Worm (Caenorhabditis elegans): ENCODE measurements around the gene T11F9.22.

Gene T11F9.22

DNA sequence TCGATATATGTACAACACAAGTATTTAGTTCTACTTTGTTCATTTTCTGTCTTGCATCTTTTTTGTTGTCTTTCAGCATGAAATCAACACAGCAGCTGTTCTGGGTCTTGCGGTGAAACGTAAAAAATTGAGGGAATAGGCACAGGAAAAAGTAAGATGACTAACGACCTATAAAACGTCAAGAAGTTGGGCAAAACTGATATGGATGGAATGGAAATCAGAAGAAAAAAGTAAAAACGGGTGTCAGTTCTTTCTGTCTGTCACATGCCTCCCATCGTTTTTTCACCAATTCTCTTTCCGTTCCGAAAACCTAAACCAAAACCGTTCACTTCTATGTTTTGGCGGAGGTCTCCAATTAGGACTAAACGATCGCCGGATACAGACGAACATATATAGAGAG is 21.5 kb downstream of the T11F9.22 start:
- TF ChIP-seq lin-39 (tag; optimal IDR thresholded peaks at IDR 0.05) (no peak), fkh-2 (tag; optimal IDR thresholded peaks at IDR 0.05) (no peak), egl-27 (tag; optimal IDR thresholded peaks at IDR 0.05) (no peak), nhr-77 (tag; optimal IDR thresholded peaks at IDR 0.05) (no peak), elt-2 (tag; optimal IDR thresholded peaks at IDR 0.05) (peak; percentile 25), sea-2 (GFP tag; optimal IDR thresholded peaks at IDR 0.05) (no peak), R02D3.7 (tag; optimal IDR thresholded peaks at IDR 0.05) (no peak)

DNA sequence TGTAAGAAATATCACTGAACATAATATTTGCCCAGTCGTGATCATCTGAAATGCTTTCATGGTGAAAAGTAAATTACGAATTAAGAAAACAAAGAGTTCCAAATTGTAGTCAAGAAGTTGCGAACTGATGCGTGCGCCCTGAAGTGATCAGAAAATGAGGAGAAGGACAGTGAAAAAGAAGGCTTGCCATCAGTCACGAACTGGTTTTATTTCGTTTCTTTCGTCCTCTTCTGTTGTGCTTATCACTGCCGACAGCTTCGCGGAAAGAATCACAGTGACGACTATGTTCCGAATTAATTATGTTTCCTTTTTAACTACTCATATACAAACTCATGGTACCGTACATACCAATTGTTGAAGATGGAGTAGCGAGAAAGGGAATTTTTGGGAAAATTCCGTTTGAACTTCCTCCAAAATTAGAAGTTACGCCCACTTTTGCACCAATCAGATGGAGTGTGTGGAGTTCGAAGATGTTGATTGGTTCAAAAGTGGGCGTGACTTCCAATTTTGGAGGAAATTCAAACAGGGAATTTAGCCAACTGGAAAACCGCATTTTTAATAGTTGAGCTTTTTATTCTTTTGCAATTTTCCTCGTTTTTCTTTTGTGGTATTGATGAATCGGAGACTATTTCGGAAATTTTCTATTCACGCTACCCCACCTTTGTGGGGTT is 23.7 kb downstream of the T11F9.22 start, which contains the start of gene C55A6.12:
C55A6.12 (minus strand) TSS at position 51 of the 671 bp plus-strand sequence.
- TF ChIP-seq ceh-28 (tag; optimal IDR thresholded peaks at IDR 0.05) (no peak), eor-1 (tag; optimal IDR thresholded peaks at IDR 0.05) (no peak), ztf-4 (tag; optimal IDR thresholded peaks at IDR 0.05) (no peak), lin-15B (tag; optimal IDR thresholded peaks at IDR 0.05) (peak; percentile 27), fkh-10 (GFP tag; optimal IDR thresholded peaks at IDR 0.05) (no peak), nhr-43 (tag; optimal IDR thresholded peaks at IDR 0.05; ENCODE audit: poor library complexity, severe bottlenecking) (peak; percentile 24), elt-1 (tag; optimal IDR thresholded peaks at IDR 0.05) (no peak), nhr-25 (tag; optimal IDR thresholded peaks at IDR 0.05) (no peak), unc-62 (GFP tag; optimal IDR thresholded peaks at IDR 0.05) (no peak), mdl-1 (tag; optimal IDR thresholded peaks at IDR 0.05) (no peak), nfya-1 (tag; optimal IDR thresholded peaks at IDR 0.05; ENCODE audit: insufficient read depth) (peak; percentile 100), R02D3.7 (tag; optimal IDR thresholded peaks at IDR 0.05) (no peak), aly-2 (tag; optimal IDR thresholded peaks at IDR 0.05) (no peak), ztf-11 (tag; optimal IDR thresholded peaks at IDR 0.05) (no peak), ZK546.5 (tag; optimal IDR thresholded peaks at IDR 0.05) (no peak), nhr-28 (tag; optimal IDR thresholded peaks at IDR 0.05) (no peak), lsy-12 (tag; optimal IDR thresholded peaks at IDR 0.05) (no peak), nhr-77 (tag; optimal IDR thresholded peaks at IDR 0.05) (no peak)

ce11 chrV:11504853-11505397 is 25.4 kb downstream of the T11F9.22 start, which contains the start of the genes C55A6.1 and C55A6.10:
C55A6.1 (minus strand) TSS chrV:11504968.
C55A6.10 (plus strand) TSS chrV:11505347.
- TF ChIP-seq fkh-10 (GFP tag; optimal IDR thresholded peaks at IDR 0.05) (peak; percentile 16), ceh-28 (tag; optimal IDR thresholded peaks at IDR 0.05) (peak; percentile 61), lin-15B (tag; optimal IDR thresholded peaks at IDR 0.05) (peak; percentile 46), pqm-1 (tag; optimal IDR thresholded peaks at IDR 0.05) (peak; percentile 20), tbx-2 (tag; optimal IDR thresholded peaks at IDR 0.05) (peak; percentile 36), jun-1 (tag; optimal IDR thresholded peaks at IDR 0.05) (peak; percentile 44), nfya-1 (tag; optimal IDR thresholded peaks at IDR 0.05; ENCODE audit: insufficient read depth) (peak; percentile 83), R02D3.7 (tag; optimal IDR thresholded peaks at IDR 0.05) (peak; percentile 44), nhr-43 (tag; optimal IDR thresholded peaks at IDR 0.05; ENCODE audit: poor library complexity, severe bottlenecking) (peak; percentile 70), elt-2 (tag; optimal IDR thresholded peaks at IDR 0.05) (peak; percentile 40), lin-39 (tag; optimal IDR thresholded peaks at IDR 0.05) (peak; percentile 22), pha-4 (tag; optimal IDR thresholded peaks at IDR 0.05) (peak; percentile 66), lsy-12 (tag; optimal IDR thresholded peaks at IDR 0.05) (peak; percentile 49), hmg-11 (tag; optimal IDR thresholded peaks at IDR 0.05) (peak; percentile 68), nhr-25 (tag; optimal IDR thresholded peaks at IDR 0.05) (peak; percentile 47), elt-1 (tag; optimal IDR thresholded peaks at IDR 0.05) (peak; percentile 13), snpc-4 (tag; optimal IDR thresholded peaks at IDR 0.05) (peak; percentile 20), nhr-23 (tag; optimal IDR thresholded peaks at IDR 0.05) (peak; percentile 61)

ce11 chrV:11506347-11506746 is 26.8 kb downstream of the T11F9.22 start:
- peak; percentile 84 for TF ChIP-seq pha-4 (tag; optimal IDR thresholded peaks at IDR 0.05)
- peak; percentile 18 for TF ChIP-seq nfya-1 (tag; optimal IDR thresholded peaks at IDR 0.05; ENCODE audit: insufficient read depth)
- TF ChIP-seq aly-2 (tag; optimal IDR thresholded peaks at IDR 0.05): no peak
- TF ChIP-seq egl-5 (tag; optimal IDR thresholded peaks at IDR 0.05): peak; percentile 48

ce11 chrV:11508773-11509172 is 29.3 kb downstream of the T11F9.22 start, which contains the start of gene ttll-5:
ttll-5 (plus strand) TSS chrV:11509060.
- TF ChIP-seq nhr-25 (tag; optimal IDR thresholded peaks at IDR 0.05) (peak; percentile 83), mdl-1 (tag; optimal IDR thresholded peaks at IDR 0.05) (no peak)
